Worm (Caenorhabditis elegans): ENCODE measurements around the gene ire-1.

ire-1 gene

ce11 chrII:8075324-8075810 lies 49.3 kb downstream of the ire-1 start, which contains the start of gene K02C4.2:
Gene K02C4.2, plus strand, starts transcription at chrII:8075760.
- peak; percentile 86 for TF ChIP-seq egl-27 (tag; optimal IDR thresholded peaks at IDR 0.05)
- TF ChIP-seq nhr-237 (tag; optimal IDR thresholded peaks at IDR 0.05) = no peak
- no peak for TF ChIP-seq elt-1 (tag; optimal IDR thresholded peaks at IDR 0.05)
- TF ChIP-seq nhr-11 (tag; optimal IDR thresholded peaks at IDR 0.05) = no peak
- TF ChIP-seq nhr-76 (tag; optimal IDR thresholded peaks at IDR 0.05) = no peak
- TF ChIP-seq nhr-28 (tag; optimal IDR thresholded peaks at IDR 0.05) = no peak
- no peak for TF ChIP-seq fkh-2 (tag; optimal IDR thresholded peaks at IDR 0.05)
- TF ChIP-seq elt-2 (tag; optimal IDR thresholded peaks at IDR 0.05) = peak; percentile 76
- TF ChIP-seq ZK546.5 (tag; optimal IDR thresholded peaks at IDR 0.05) = no peak
- TF ChIP-seq unc-62 (GFP tag; optimal IDR thresholded peaks at IDR 0.05) = no peak
- TF ChIP-seq ceh-9 (tag; optimal IDR thresholded peaks at IDR 0.05) = no peak
- TF ChIP-seq eor-1 (tag; optimal IDR thresholded peaks at IDR 0.05) = no peak
- TF ChIP-seq R02D3.7 (tag; optimal IDR thresholded peaks at IDR 0.05) = peak; percentile 6
- no peak for TF ChIP-seq fkh-10 (GFP tag; optimal IDR thresholded peaks at IDR 0.05)
- peak; percentile 38 for TF ChIP-seq ceh-16 (tag; optimal IDR thresholded peaks at IDR 0.05)
- TF ChIP-seq ceh-82 (tag; optimal IDR thresholded peaks at IDR 0.05) = no peak
- TF ChIP-seq daf-12 (tag; optimal IDR thresholded peaks at IDR 0.05) = no peak
- peak; percentile 44 for TF ChIP-seq skn-1 (tag; optimal IDR thresholded peaks at IDR 0.05)
- TF ChIP-seq mml-1 (tag; optimal IDR thresholded peaks at IDR 0.05) = no peak
- no peak for TF ChIP-seq ztf-11 (tag; optimal IDR thresholded peaks at IDR 0.05)
- peak; percentile 52 for TF ChIP-seq nhr-77 (tag; optimal IDR thresholded peaks at IDR 0.05)
- peak; percentile 82 for TF ChIP-seq pha-4 (tag; optimal IDR thresholded peaks at IDR 0.05)
- peak; percentile 61 for TF ChIP-seq nhr-43 (tag; optimal IDR thresholded peaks at IDR 0.05; ENCODE audit: poor library complexity, severe bottlenecking)
- TF ChIP-seq nhr-67 (tag; optimal IDR thresholded peaks at IDR 0.05) = no peak
- TF ChIP-seq unc-39 (tag; optimal IDR thresholded peaks at IDR 0.05) = no peak
- peak; percentile 73 for TF ChIP-seq nfya-1 (tag; optimal IDR thresholded peaks at IDR 0.05; ENCODE audit: insufficient read depth)
- TF ChIP-seq ceh-28 (tag; optimal IDR thresholded peaks at IDR 0.05) = no peak
- peak; percentile 55 for TF ChIP-seq nhr-23 (tag; optimal IDR thresholded peaks at IDR 0.05)
- peak; percentile 35 for TF ChIP-seq hmg-11 (tag; optimal IDR thresholded peaks at IDR 0.05)
- no peak for TF ChIP-seq mdl-1 (tag; optimal IDR thresholded peaks at IDR 0.05)
- TF ChIP-seq tbx-2 (tag; optimal IDR thresholded peaks at IDR 0.05) = peak; percentile 60
- peak; percentile 36 for TF ChIP-seq lin-15B (tag; optimal IDR thresholded peaks at IDR 0.05)
- TF ChIP-seq elt-3 (tag; optimal IDR thresholded peaks at IDR 0.05) = peak in 2 of 3 experiments; percentile 18 to 56
- TF ChIP-seq pqm-1 (tag; optimal IDR thresholded peaks at IDR 0.05) = peak; percentile 55
- TF ChIP-seq fos-1 (tag; optimal IDR thresholded peaks at IDR 0.05) = no peak
- no peak for TF ChIP-seq sea-2 (GFP tag; optimal IDR thresholded peaks at IDR 0.05)
- TF ChIP-seq ztf-4 (tag; optimal IDR thresholded peaks at IDR 0.05) = peak; percentile 51
- TF ChIP-seq egl-5 (tag; optimal IDR thresholded peaks at IDR 0.05) = peak; percentile 67
- no peak for TF ChIP-seq aly-2 (tag; optimal IDR thresholded peaks at IDR 0.05)
- no peak for TF ChIP-seq zag-1 (tag; optimal IDR thresholded peaks at IDR 0.05)
- peak; percentile 43 for TF ChIP-seq ama-1 (optimal IDR thresholded peaks at IDR 0.05)
- peak; percentile 58 for TF ChIP-seq jun-1 (tag; optimal IDR thresholded peaks at IDR 0.05)
- no peak for TF ChIP-seq snpc-4 (tag; optimal IDR thresholded peaks at IDR 0.05)
- TF ChIP-seq lsy-12 (tag; optimal IDR thresholded peaks at IDR 0.05) = peak; percentile 86
- TF ChIP-seq nhr-25 (tag; optimal IDR thresholded peaks at IDR 0.05) = peak; percentile 85
- peak; percentile 85 for TF ChIP-seq lin-39 (tag; optimal IDR thresholded peaks at IDR 0.05)
- no peak for TF ChIP-seq nhr-12 (tag; optimal IDR thresholded peaks at IDR 0.05)

All from whole organism, L3 larva.